Worm (Caenorhabditis elegans) whole organism, late embryonic: ENCODE results near the gene arf-5.

Experiments
- C08G9.2 ChIP-seq: sonication (generic microtip); optimal IDR thresholded peaks from 2 replicates; lab custom pipeline; 2016; ENCODE audit warnings: mild to moderate bottlenecking, missing genetic modification characterization, moderate library complexity, missing compliant biosample characterization
- C38D4.7 ChIP-seq: fragments of 200-800 bp; sonication (Bioruptor generic); optimal IDR thresholded peaks from 2 replicates; lab custom pipeline; 2018; ENCODE audit warnings: mild to moderate bottlenecking, missing genetic modification characterization, moderate library complexity, missing compliant biosample characterization
- F13H6.1 ChIP-seq: sonication (generic microtip); optimal IDR thresholded peaks from 2 replicates; lab custom pipeline; 2016; ENCODE audit warnings: missing genetic modification characterization, missing compliant biosample characterization
- ahr-1 ChIP-seq: sonication (generic microtip); optimal IDR thresholded peaks from 2 replicates; lab custom pipeline; 2016; ENCODE audit warnings: missing genetic modification characterization, missing compliant biosample characterization
- ama-1 ChIP-seq: fragments of 150-350 bp; optimal IDR thresholded peaks from 2 replicates; lab custom pipeline; 2014
- ceh-14 ChIP-seq: sonication (generic microtip); optimal IDR thresholded peaks from 2 replicates; lab custom pipeline; 2016; ENCODE audit warnings: missing genotype, missing genetic modification characterization, missing compliant biosample characterization
- ceh-18 ChIP-seq: sonication (generic microtip); optimal IDR thresholded peaks from 2 replicates; lab custom pipeline; 2016; ENCODE audit warnings: missing genetic modification characterization, missing compliant biosample characterization
- ceh-2 ChIP-seq: sonication (generic microtip); optimal IDR thresholded peaks from 2 replicates; lab custom pipeline; 2016; ENCODE audit warnings: missing genotype, missing genetic modification characterization, missing compliant biosample characterization
- ceh-24 ChIP-seq: sonication (generic microtip); optimal IDR thresholded peaks from 2 replicates; lab custom pipeline; 2016; ENCODE audit warnings: mild to moderate bottlenecking, missing genetic modification characterization, missing compliant biosample characterization
- ceh-31 ChIP-seq: sonication (generic microtip); optimal IDR thresholded peaks from 2 replicates; lab custom pipeline; 2016; ENCODE audit warnings: missing genetic modification characterization, missing compliant biosample characterization
- ceh-34 ChIP-seq: sonication (generic microtip); optimal IDR thresholded peaks from 2 replicates; lab custom pipeline; 2016; ENCODE audit warnings: mild to moderate bottlenecking, missing genetic modification characterization, missing compliant biosample characterization
- ceh-45 ChIP-seq: fragments of 200-800 bp; sonication (Bioruptor generic); IDR thresholded peaks from 2 replicates; pipeline ENCODE4 v1.3.6; 2022; ENCODE audit warnings: missing genetic modification reagents, missing genetic modification characterization, missing compliant biosample characterization
- ceh-48 ChIP-seq: sonication (generic microtip); optimal IDR thresholded peaks from 2 replicates; lab custom pipeline; 2016; ENCODE audit warnings: missing genetic modification characterization, inconsistent platforms, missing compliant biosample characterization
- ceh-6 ChIP-seq: fragments of 200-800 bp; sonication (Bioruptor generic); optimal IDR thresholded peaks from 2 replicates; lab custom pipeline; 2018; ENCODE audit warnings: mild to moderate bottlenecking, missing genetic modification characterization, missing compliant biosample characterization
- ceh-9 ChIP-seq: sonication (generic microtip); optimal IDR thresholded peaks from 2 replicates; lab custom pipeline; 2016; ENCODE audit warnings: mild to moderate bottlenecking, missing genetic modification characterization, inconsistent platforms, missing compliant biosample characterization
- che-1 ChIP-seq: sonication (generic microtip); optimal IDR thresholded peaks from 2 replicates; lab custom pipeline; 2016; ENCODE audit warnings: mild to moderate bottlenecking, missing genetic modification characterization, missing compliant biosample characterization
- dve-1 ChIP-seq: sonication (generic microtip); optimal IDR thresholded peaks from 2 replicates; lab custom pipeline; 2017; ENCODE audit warnings: antibody characterized with exemption, mild to moderate bottlenecking, missing genetic modification characterization, missing compliant biosample characterization
- elt-2 ChIP-seq: sonication (generic microtip); optimal IDR thresholded peaks from 2 replicates; lab custom pipeline; 2016; ENCODE audit warnings: missing genetic modification reagents, missing genetic modification characterization, missing compliant biosample characterization
- ets-4 ChIP-seq: sonication (generic microtip); optimal IDR thresholded peaks from 2 replicates; lab custom pipeline; 2016; ENCODE audit warnings: missing genetic modification characterization, missing compliant biosample characterization
- fax-1 ChIP-seq: sonication (generic microtip); optimal IDR thresholded peaks from 2 replicates; lab custom pipeline; 2016; ENCODE audit warnings: missing genotype, missing genetic modification characterization, missing compliant biosample characterization
- fkh-6 ChIP-seq: sonication (generic microtip); optimal IDR thresholded peaks from 2 replicates; lab custom pipeline; 2016; ENCODE audit warnings: missing genetic modification characterization, missing compliant biosample characterization
- gmeb-2 ChIP-seq: sonication (generic microtip); optimal IDR thresholded peaks from 2 replicates; lab custom pipeline; 2016; ENCODE audit warnings: missing genetic modification characterization, inconsistent platforms, missing compliant biosample characterization
- hlh-15 ChIP-seq: sonication (generic microtip); optimal IDR thresholded peaks from 2 replicates; lab custom pipeline; 2016; ENCODE audit warnings: missing genetic modification characterization, missing compliant biosample characterization
- hlh-6 ChIP-seq: sonication (generic microtip); optimal IDR thresholded peaks from 2 replicates; lab custom pipeline; 2016; ENCODE audit warnings: missing genotype, missing genetic modification characterization, missing compliant biosample characterization
- hlh-8 ChIP-seq: sonication (generic microtip); optimal IDR thresholded peaks from 2 replicates; lab custom pipeline; 2016; ENCODE audit warnings: missing genotype, missing genetic modification characterization, missing compliant biosample characterization
- lim-6 ChIP-seq: sonication (generic microtip); optimal IDR thresholded peaks from 2 replicates; lab custom pipeline; 2016; ENCODE audit warnings: missing genetic modification characterization, missing compliant biosample characterization
- madf-2 ChIP-seq: sonication (generic microtip); optimal IDR thresholded peaks from 2 replicates; lab custom pipeline; 2017; ENCODE audit warnings: missing genetic modification characterization, missing compliant biosample characterization
- mec-3 ChIP-seq: sonication (generic microtip); optimal IDR thresholded peaks from 2 replicates; lab custom pipeline; 2016; ENCODE audit warnings: borderline replicate concordance, missing genetic modification characterization, missing compliant biosample characterization
- nfya-1 ChIP-seq: sonication (generic microtip); optimal IDR thresholded peaks from 2 replicates; lab custom pipeline; 2017; ENCODE audit warnings: missing genetic modification characterization, mild to moderate bottlenecking, missing compliant biosample characterization, antibody characterized with exemption, moderate library complexity
- nhr-11 ChIP-seq: fragments of 150-350 bp; optimal IDR thresholded peaks from 2 replicates; lab custom pipeline; 2014; ENCODE audit warnings: missing biosample characterization, missing genetic modification characterization
- pag-3 ChIP-seq: sonication (generic microtip); optimal IDR thresholded peaks from 2 replicates; lab custom pipeline; 2016; ENCODE audit warnings: missing compliant biosample characterization, missing genetic modification characterization, borderline replicate concordance
- pqm-1 ChIP-seq: sonication (generic microtip); optimal IDR thresholded peaks from 2 replicates; lab custom pipeline; 2016; ENCODE audit warnings: missing genetic modification characterization, missing compliant biosample characterization
- pros-1 ChIP-seq: fragments of 150-350 bp; optimal IDR thresholded peaks from 2 replicates; lab custom pipeline; 2014; ENCODE audit warnings: missing biosample characterization, missing genetic modification reagents, missing genetic modification characterization
- ref-2 ChIP-seq: sonication (generic microtip); optimal IDR thresholded peaks from 2 replicates; lab custom pipeline; 2016; ENCODE audit warnings: missing genetic modification characterization, missing compliant biosample characterization
- rnt-1 ChIP-seq: sonication (generic microtip); optimal IDR thresholded peaks from 2 replicates; lab custom pipeline; 2016; ENCODE audit warnings: missing genetic modification characterization, missing compliant biosample characterization
- sdc-2 ChIP-seq: sonication (generic microtip); optimal IDR thresholded peaks from 2 replicates; lab custom pipeline; 2016; ENCODE audit warnings: missing genotype, missing genetic modification characterization, missing compliant biosample characterization
- sox-4 ChIP-seq: sonication (generic microtip); optimal IDR thresholded peaks from 2 replicates; lab custom pipeline; 2017; ENCODE audit warnings: mild to moderate bottlenecking, missing genetic modification characterization, inconsistent platforms, missing compliant biosample characterization
- syd-9 ChIP-seq: sonication (generic microtip); optimal IDR thresholded peaks from 2 replicates; lab custom pipeline; 2016; ENCODE audit warnings: mild to moderate bottlenecking, missing genetic modification characterization, moderate library complexity, missing compliant biosample characterization
- tbx-2 ChIP-seq: sonication (generic microtip); optimal IDR thresholded peaks from 2 replicates; lab custom pipeline; 2016; ENCODE audit warnings: missing genetic modification characterization, missing compliant biosample characterization
- tbx-7 ChIP-seq: sonication (generic microtip); optimal IDR thresholded peaks from 2 replicates; lab custom pipeline; 2016; ENCODE audit warnings: missing genotype, missing genetic modification characterization, missing compliant biosample characterization
- ttx-3 ChIP-seq: sonication (generic microtip); optimal IDR thresholded peaks from 2 replicates; lab custom pipeline; 2016; ENCODE audit warnings: missing genetic modification reagents, missing genetic modification characterization, missing compliant biosample characterization
- unc-3 ChIP-seq, 2 experiments: fragments of 200-800 bp in 1 of 2; sonication (Bioruptor generic) in 1 of 2; sonication (generic microtip) in 1 of 2; conservative IDR thresholded peaks in 1 of 2; optimal IDR thresholded peaks in 1 of 2; 2 replicates each; pipeline versions ENCODE4 v1.3.6 to Lab custom; 2016 to 2022; ENCODE audit warnings: missing compliant biosample characterization in 2 of 2, missing genetic modification characterization in 2 of 2, missing genetic modification reagents in 1 of 2
- unc-42 ChIP-seq: sonication (generic microtip); optimal IDR thresholded peaks from 2 replicates; lab custom pipeline; 2016; ENCODE audit warnings: missing genotype, missing genetic modification characterization, missing compliant biosample characterization
- unc-86 ChIP-seq: sonication (generic microtip); optimal IDR thresholded peaks from 2 replicates; lab custom pipeline; 2016; ENCODE audit warnings: missing genetic modification characterization, missing compliant biosample characterization
- zip-5 ChIP-seq: sonication (generic microtip); optimal IDR thresholded peaks from 2 replicates; lab custom pipeline; 2016; ENCODE audit warnings: missing genetic modification characterization, missing compliant biosample characterization

The arf-5 gene

ce11 chrIV:7940919-7941318 lies 41.4 kb upstream of the arf-5 start, which contains the start of gene exc-9:
Gene exc-9 (minus strand): TSS chrIV:7941019.
- TF ChIP-seq elt-2 (tag; lab: Kevin White, UChicago) (no peak), lim-6 (tag; lab: Kevin White, UChicago) (no peak), ceh-6 (GFP tag; lab: Kevin White, UChicago) (no peak), ceh-24 (tag; lab: Kevin White, UChicago) (no peak), gmeb-2 (tag; lab: Kevin White, UChicago) (no peak), hlh-6 (no peak), pqm-1 (tag; lab: Kevin White, UChicago) (no peak), pros-1 (no peak), nhr-11 (tag; lab: Kevin White, UChicago) (no peak), ama-1 (lab: Kevin White, UChicago) (no peak), madf-2 (tag; lab: Kevin White, UChicago) (no peak), pag-3 (tag; lab: Kevin White, UChicago) (no peak), rnt-1 (tag; lab: Kevin White, UChicago) (no peak), dve-1 (no peak), hlh-8 (no peak), sdc-2 (tag; lab: Kevin White, UChicago) (no peak), ceh-9 (no peak), che-1 (tag; lab: Kevin White, UChicago) (no peak)

DNA sequence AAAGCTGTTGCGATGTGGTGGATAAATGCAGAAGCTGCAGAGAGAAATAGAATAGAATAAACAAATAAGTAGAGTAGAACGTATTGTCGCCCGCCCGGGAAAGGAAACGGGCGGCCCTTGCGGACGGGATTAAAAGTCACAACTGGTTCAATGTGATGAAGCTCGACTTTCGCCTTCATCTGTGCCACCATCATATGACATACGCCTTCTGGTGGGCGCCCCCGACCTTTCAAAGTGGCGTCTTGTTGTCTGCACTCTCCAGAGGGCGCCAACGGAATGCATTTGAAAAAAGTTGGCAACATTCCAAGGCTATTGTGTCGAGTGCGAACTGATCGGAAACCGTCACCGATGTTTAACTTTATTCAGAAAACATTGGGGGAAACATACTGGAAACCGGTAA lies 39.1 kb upstream of the arf-5 start:
- TF ChIP-seq ceh-34 (tag; lab: Kevin White, UChicago) = peak; percentile 27
- TF ChIP-seq sox-4 = no peak

DNA sequence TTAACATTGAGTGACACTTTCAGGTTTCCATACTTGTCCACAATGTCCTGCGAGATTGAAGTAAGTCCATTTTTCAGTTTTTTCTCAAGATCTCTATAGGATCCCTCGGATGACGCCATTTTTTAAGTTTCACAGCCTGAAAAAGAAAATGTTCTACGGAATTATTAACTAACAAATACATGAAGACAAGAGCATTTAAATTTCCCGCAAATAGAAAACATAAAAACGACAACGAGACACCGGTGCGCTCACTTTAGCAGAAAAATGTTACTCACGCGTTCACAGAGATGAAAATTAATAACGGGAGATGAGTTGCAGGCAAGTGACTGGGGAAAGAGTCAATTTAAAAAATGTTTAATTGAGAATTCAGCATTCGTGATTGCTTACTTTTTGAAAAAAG lies 35.9 kb upstream of the arf-5 start, which contains the start of gene czw-1:
Gene czw-1, minus strand, starts transcription at position 369 of the 400 bp plus-strand sequence.
- TF ChIP-seq fkh-6 = no peak
- TF ChIP-seq ceh-48 = no peak
- TF ChIP-seq gmeb-2 (tag; lab: Kevin White, UChicago) = no peak
- no peak for TF ChIP-seq madf-2 (tag; lab: Kevin White, UChicago)
- TF ChIP-seq pag-3 (tag; lab: Kevin White, UChicago) = no peak
- no peak for TF ChIP-seq C08G9.2
- TF ChIP-seq ceh-34 (tag; lab: Kevin White, UChicago) = no peak
- no peak for TF ChIP-seq hlh-15 (tag; lab: Kevin White, UChicago)
- no peak for TF ChIP-seq C38D4.7 (GFP tag; lab: Kevin White, UChicago)
- no peak for TF ChIP-seq unc-3 (GFP tag; conservative IDR thresholded peaks at IDR 0.05; lab: Robert Waterston, UW)
- no peak for TF ChIP-seq unc-3 (tag; optimal IDR thresholded peaks at IDR 0.05; lab: Kevin White, UChicago)
- no peak for TF ChIP-seq mec-3 (tag; lab: Kevin White, UChicago)
- TF ChIP-seq syd-9 (tag; lab: Kevin White, UChicago) = no peak
- TF ChIP-seq, all 69 proteins: peak for 0

ce11 chrIV:7946899-7947499 lies 35.3 kb upstream of the arf-5 start, which contains the start of gene F20D12.12:
Gene F20D12.12 (plus strand): TSS chrIV:7947440.
- TF ChIP-seq hlh-15 (tag; lab: Kevin White, UChicago) = peak; percentile 4
- TF ChIP-seq ref-2 (tag; lab: Kevin White, UChicago) = peak; percentile 68
- TF ChIP-seq nfya-1 = peak; percentile 72
- peak; percentile 67 for TF ChIP-seq unc-42 (tag; lab: Kevin White, UChicago)
- peak; percentile 44 for TF ChIP-seq elt-2 (tag; lab: Kevin White, UChicago)
- TF ChIP-seq C08G9.2 = peak; percentile 66
- TF ChIP-seq unc-3 (GFP tag; conservative IDR thresholded peaks at IDR 0.05; lab: Robert Waterston, UW) = peak; percentile 34; the same call in 1 of the 2 replicates
- TF ChIP-seq unc-3 (tag; optimal IDR thresholded peaks at IDR 0.05; lab: Kevin White, UChicago) = peak; percentile 32
- TF ChIP-seq ets-4 (tag; lab: Kevin White, UChicago) = peak; percentile 56
- TF ChIP-seq fkh-6 = peak; percentile 31
- TF ChIP-seq unc-86 (tag; lab: Kevin White, UChicago) = peak; percentile 32
- TF ChIP-seq ceh-45 (GFP tag; lab: Robert Waterston, UW) = peak; percentile 58; the same call in 1 of the 2 replicates
- peak; percentile 68 for TF ChIP-seq ceh-14 (tag; lab: Kevin White, UChicago)
- peak; percentile 76 for TF ChIP-seq ceh-18 (tag; lab: Kevin White, UChicago)
- TF ChIP-seq rnt-1 (tag; lab: Kevin White, UChicago) = peak; percentile 79
- peak; percentile 45 for TF ChIP-seq ceh-2
- TF ChIP-seq ceh-31 = peak; percentile 85
- peak; percentile 46 for TF ChIP-seq fax-1 (tag; lab: Kevin White, UChicago)
- TF ChIP-seq ttx-3 (tag; lab: Kevin White, UChicago) = peak; percentile 46
- peak; percentile 14 for TF ChIP-seq ahr-1 (tag; lab: Kevin White, UChicago)
- TF ChIP-seq ceh-34 (tag; lab: Kevin White, UChicago) = peak; percentile 72
- peak; percentile 22 for TF ChIP-seq mec-3 (tag; lab: Kevin White, UChicago)
- peak; percentile 50 for TF ChIP-seq F13H6.1 (tag; lab: Kevin White, UChicago)
- TF ChIP-seq tbx-7 (tag; lab: Kevin White, UChicago) = peak; percentile 64
- peak; percentile 51 for TF ChIP-seq zip-5
- peak; percentile 81 for TF ChIP-seq tbx-2 (tag; lab: Kevin White, UChicago)
